Worm (Caenorhabditis elegans) whole organism, early embryonic: ENCODE data around the gene oac-22.

Experiments used
- flt-1 ChIP-seq: fragments of 200-800 bp; sonication (Bioruptor generic); IDR thresholded peaks from 2 replicates; pipeline ENCODE4 v1.3.6; 2022; ENCODE audit warnings: missing genetic modification characterization, missing compliant biosample characterization
- hnd-1 ChIP-seq: sonication (generic microtip); optimal IDR thresholded peaks from 2 replicates; lab custom pipeline; 2016; ENCODE audit warnings: missing genetic modification characterization, missing compliant biosample characterization
- tra-4 ChIP-seq: sonication (generic microtip); optimal IDR thresholded peaks from 2 replicates; lab custom pipeline; 2017; ENCODE audit warnings: missing genetic modification characterization, missing compliant biosample characterization

- no peak for TF ChIP-seq flt-1 (GFP tag; lab: Robert Waterston, UW)
- TF ChIP-seq tra-4 (tag; lab: Kevin White, UChicago): no peak
- no peak for TF ChIP-seq hnd-1 (tag; lab: Kevin White, UChicago)
Observed at ce11 chrIV:3853557-3853956, 31.9 kb upstream of the oac-22 start.
